Worm (Caenorhabditis elegans) whole organism, young adult: ENCODE data around the gene erfa-1.

Experiments
- B0336.3 ChIP-seq: fragments of 200-800 bp; sonication (Bioruptor generic); IDR thresholded peaks from 2 replicates; pipeline ENCODE4 v1.3.6; 2022; ENCODE audit warnings: missing genetic modification characterization, missing compliant biosample characterization
- C06A6.2 ChIP-seq: fragments of 200-800 bp; sonication (Bioruptor generic); conservative IDR thresholded peaks from 2 replicates; pipeline ENCODE4 v1.3.6; 2022; ENCODE audit warnings: missing genetic modification characterization, missing compliant biosample characterization
- F22D6.2 ChIP-seq: sonication (generic microtip); optimal IDR thresholded peaks from 2 replicates; lab custom pipeline; 2016; ENCODE audit warnings: mild to moderate bottlenecking, missing genetic modification characterization, missing compliant biosample characterization
- F49E8.2 ChIP-seq: sonication (generic microtip); optimal IDR thresholded peaks from 3 replicates; lab custom pipeline; 2017; ENCODE audit warnings: missing genetic modification characterization, mild to moderate bottlenecking, missing compliant biosample characterization, antibody characterized with exemption, moderate library complexity; ENCODE audit not compliant: insufficient read depth
- F57C9.4 ChIP-seq: sonication (generic microtip); optimal IDR thresholded peaks from 2 replicates; lab custom pipeline; 2017; ENCODE audit warnings: mild to moderate bottlenecking, missing genetic modification characterization, missing compliant biosample characterization
- Y53F4B.3 ChIP-seq: fragments of 200-800 bp; sonication (Bioruptor generic); IDR thresholded peaks from 2 replicates; pipeline ENCODE4 v1.3.6; 2022; ENCODE audit warnings: missing genetic modification reagents, missing genetic modification characterization, missing compliant biosample characterization
- ZK185.1 ChIP-seq: sonication (generic microtip); optimal IDR thresholded peaks from 2 replicates; lab custom pipeline; 2016; ENCODE audit warnings: mild to moderate bottlenecking, missing genetic modification characterization, missing compliant biosample characterization; ENCODE audit not compliant: poor library complexity, severe bottlenecking
- aptf-2 ChIP-seq: fragments of 200-800 bp; sonication (Bioruptor generic); conservative IDR thresholded peaks from 2 replicates; pipeline ENCODE4 v1.3.6; 2022; ENCODE audit warnings: missing genetic modification reagents, missing genetic modification characterization, missing compliant biosample characterization
- aptf-3 ChIP-seq: fragments of 200-800 bp; sonication (Bioruptor generic); IDR thresholded peaks from 2 replicates; pipeline ENCODE4 v1.3.6; 2022; ENCODE audit warnings: missing genetic modification characterization, missing compliant biosample characterization
- attf-3 ChIP-seq: fragments of 200-800 bp; sonication (Bioruptor generic); conservative IDR thresholded peaks from 2 replicates; pipeline ENCODE4 v1.3.6; 2022; ENCODE audit warnings: missing genetic modification reagents, missing genetic modification characterization, missing compliant biosample characterization
- attf-5 ChIP-seq: fragments of 200-800 bp; sonication (Bioruptor generic); optimal IDR thresholded peaks from 2 replicates; lab custom pipeline; 2018; ENCODE audit warnings: mild to moderate bottlenecking, missing genetic modification characterization, missing compliant biosample characterization
- bed-1 ChIP-seq: fragments of 200-800 bp; sonication (Bioruptor generic); IDR thresholded peaks from 2 replicates; pipeline ENCODE4 v1.3.6; 2022; ENCODE audit warnings: missing genetic modification reagents, missing genetic modification characterization, missing compliant biosample characterization
- bed-2 ChIP-seq: fragments of 200-800 bp; sonication (Bioruptor generic); IDR thresholded peaks from 2 replicates; pipeline ENCODE4 v1.3.6; 2022; ENCODE audit warnings: missing genetic modification reagents, missing genetic modification characterization, missing compliant biosample characterization
- ccch-3 ChIP-seq: fragments of 200-800 bp; sonication (Bioruptor generic); optimal IDR thresholded peaks from 2 replicates; lab custom pipeline; 2018; ENCODE audit warnings: mild to moderate bottlenecking, missing genetic modification characterization, missing compliant biosample characterization
- die-1 ChIP-seq: sonication (generic microtip); optimal IDR thresholded peaks from 2 replicates; lab custom pipeline; 2016; ENCODE audit warnings: missing genotype, mild to moderate bottlenecking, missing genetic modification characterization, missing compliant biosample characterization
- dox-1 ChIP-seq: fragments of 200-800 bp; sonication (Bioruptor generic); IDR thresholded peaks from 2 replicates; pipeline ENCODE4 v1.3.6; 2022; ENCODE audit warnings: missing genetic modification reagents, missing genetic modification characterization, missing compliant biosample characterization
- dpl-1 ChIP-seq: fragments of 150-350 bp; optimal IDR thresholded peaks from 2 replicates; lab custom pipeline; 2014; ENCODE audit warnings: missing biosample characterization, missing genetic modification reagents, missing genetic modification characterization
- ekl-4 ChIP-seq: fragments of 200-800 bp; sonication (Bioruptor generic); IDR thresholded peaks from 2 replicates; pipeline ENCODE4 v1.3.6; 2022; ENCODE audit warnings: missing genetic modification reagents, missing genetic modification characterization, missing compliant biosample characterization
- ets-4 ChIP-seq: fragments of 200-800 bp; sonication (Bioruptor generic); optimal IDR thresholded peaks from 2 replicates; lab custom pipeline; 2018; ENCODE audit warnings: mild to moderate bottlenecking, missing genetic modification characterization, missing compliant biosample characterization
- fkh-3 ChIP-seq: sonication (generic microtip); optimal IDR thresholded peaks from 2 replicates; lab custom pipeline; 2016; ENCODE audit warnings: mild to moderate bottlenecking, missing genetic modification characterization, missing compliant biosample characterization
- hlh-26 ChIP-seq: fragments of 200-800 bp; sonication (Bioruptor generic); conservative IDR thresholded peaks from 2 replicates; pipeline ENCODE4 v1.3.6; 2022; ENCODE audit warnings: missing genetic modification reagents, missing genetic modification characterization, missing compliant biosample characterization
- hmg-1.2 ChIP-seq: fragments of 200-800 bp; sonication (Bioruptor generic); IDR thresholded peaks from 2 replicates; pipeline ENCODE4 v1.3.6; 2022; ENCODE audit warnings: missing genetic modification reagents, missing genetic modification characterization, missing compliant biosample characterization
- let-526 ChIP-seq: fragments of 200-800 bp; sonication (Bioruptor generic); IDR thresholded peaks from 2 replicates; pipeline ENCODE4 v1.3.6; 2022; ENCODE audit warnings: missing genetic modification reagents, missing genetic modification characterization, missing compliant biosample characterization
- let-607 ChIP-seq, 2 experiments: fragments of 200-800 bp in 1 of 2; sonication (Bioruptor generic) in 1 of 2; sonication (generic microtip) in 1 of 2; optimal IDR thresholded peaks; 2 replicates each; lab custom pipeline; 2016 to 2018; ENCODE audit warnings: mild to moderate bottlenecking in 2 of 2, missing compliant biosample characterization in 2 of 2, missing genetic modification characterization in 2 of 2, moderate library complexity in 2 of 2, missing genotype in 1 of 2
- lin-26 ChIP-seq: fragments of 200-800 bp; sonication (Bioruptor generic); IDR thresholded peaks from 2 replicates; pipeline ENCODE4 v1.3.6; 2022; ENCODE audit warnings: missing genetic modification reagents, missing genetic modification characterization, missing compliant biosample characterization
- lin-35 ChIP-seq, 3 experiments: fragments of 150-350 bp in 2 of 3; sonication (generic microtip) in 1 of 3; optimal IDR thresholded peaks; 2 replicates each; lab custom pipeline; 2014 to 2018; ENCODE audit warnings: missing biosample characterization in 3 of 3, missing genetic modification characterization in 3 of 3, missing genetic modification reagents in 3 of 3
- lsl-1 ChIP-seq: fragments of 200-800 bp; sonication (Bioruptor generic); optimal IDR thresholded peaks from 2 replicates; lab custom pipeline; 2018; ENCODE audit warnings: mild to moderate bottlenecking, missing genetic modification characterization, moderate library complexity, missing compliant biosample characterization
- madf-10 ChIP-seq: sonication (generic microtip); optimal IDR thresholded peaks from 2 replicates; lab custom pipeline; 2016; ENCODE audit warnings: mild to moderate bottlenecking, missing genetic modification characterization, missing compliant biosample characterization
- madf-3 ChIP-seq: fragments of 200-800 bp; sonication (Bioruptor generic); IDR thresholded peaks from 2 replicates; pipeline ENCODE4 v1.3.6; 2022; ENCODE audit warnings: missing genetic modification reagents, missing genetic modification characterization, missing compliant biosample characterization
- madf-6 ChIP-seq: fragments of 200-800 bp; sonication (Bioruptor generic); IDR thresholded peaks from 2 replicates; pipeline ENCODE4 v1.3.6; 2022; ENCODE audit warnings: missing genetic modification reagents, missing genetic modification characterization, missing compliant biosample characterization
- mel-28 ChIP-seq: sonication (generic microtip); optimal IDR thresholded peaks from 2 replicates; lab custom pipeline; 2016; ENCODE audit warnings: borderline replicate concordance, mild to moderate bottlenecking, missing genetic modification characterization, missing compliant biosample characterization
- mes-4 ChIP-seq: sonication (generic microtip); optimal IDR thresholded peaks from 2 replicates; lab custom pipeline; 2016; ENCODE audit warnings: missing genotype, missing genetic modification characterization, missing compliant biosample characterization
- mxl-1 ChIP-seq: sonication (generic microtip); optimal IDR thresholded peaks from 2 replicates; lab custom pipeline; 2016; ENCODE audit warnings: missing genetic modification characterization, missing compliant biosample characterization
- nfya-1 ChIP-seq: sonication (generic microtip); optimal IDR thresholded peaks from 2 replicates; lab custom pipeline; 2017; ENCODE audit warnings: antibody characterized with exemption, missing compliant biosample characterization, missing genetic modification characterization, borderline replicate concordance; ENCODE audit not compliant: insufficient read depth
- nhr-179 ChIP-seq: sonication (generic microtip); optimal IDR thresholded peaks from 2 replicates; lab custom pipeline; 2016; ENCODE audit warnings: mild to moderate bottlenecking, missing genetic modification characterization, missing compliant biosample characterization
- nhr-27 ChIP-seq: fragments of 200-800 bp; sonication (Bioruptor generic); optimal IDR thresholded peaks from 2 replicates; lab custom pipeline; 2018; ENCODE audit warnings: mild to moderate bottlenecking, missing genetic modification characterization, moderate library complexity, missing compliant biosample characterization
- rec-8 ChIP-seq, 2 experiments: sonication (generic microtip); optimal IDR thresholded peaks; 2 replicates each; lab custom pipeline; 2016; ENCODE audit warnings: mild to moderate bottlenecking in 2 of 2, missing genetic modification characterization in 2 of 2, missing genetic modification reagents in 2 of 2, missing genotype in 2 of 2, missing biosample characterization in 1 of 2, missing compliant biosample characterization in 1 of 2, moderate library complexity in 1 of 2
- snpc-1.1 ChIP-seq: sonication (generic microtip); optimal IDR thresholded peaks from 2 replicates; lab custom pipeline; 2017; ENCODE audit warnings: missing genetic modification characterization, mild to moderate bottlenecking, missing compliant biosample characterization, antibody characterized with exemption, moderate library complexity, missing genotype, missing genetic modification reagents; ENCODE audit not compliant: insufficient read depth
- snpc-1.3 ChIP-seq: sonication (generic microtip); optimal IDR thresholded peaks from 2 replicates; lab custom pipeline; 2017; ENCODE audit warnings: missing genetic modification characterization, mild to moderate bottlenecking, missing compliant biosample characterization, antibody characterized with exemption, moderate library complexity, missing genotype, missing genetic modification reagents; ENCODE audit not compliant: insufficient read depth
- tbp1 ChIP-seq: fragments of 200-800 bp; sonication (Bioruptor generic); optimal IDR thresholded peaks from 2 replicates; lab custom pipeline; 2018; ENCODE audit warnings: mild to moderate bottlenecking, missing genetic modification characterization, missing compliant biosample characterization
- tbx-9 ChIP-seq: sonication (generic microtip); optimal IDR thresholded peaks from 2 replicates; lab custom pipeline; 2016; ENCODE audit warnings: borderline replicate concordance, missing genetic modification characterization, inconsistent platforms, missing compliant biosample characterization
- xnd-1 ChIP-seq: sonication (generic microtip); optimal IDR thresholded peaks from 2 replicates; lab custom pipeline; 2016; ENCODE audit warnings: missing genotype, missing genetic modification reagents, missing genetic modification characterization, missing compliant biosample characterization
- ztf-28 ChIP-seq: fragments of 200-800 bp; sonication (Bioruptor generic); IDR thresholded peaks from 2 replicates; pipeline ENCODE4 v1.3.6; 2022; ENCODE audit warnings: missing genetic modification reagents, missing genetic modification characterization, missing compliant biosample characterization

Gene erfa-1

ce11 chrV:6438601-6439000 lies 4.7 kb downstream of the erfa-1 start, which contains the start of gene T05H4.4:
Gene T05H4.4, plus strand, starts transcription at chrV:6438901.
- TF ChIP-seq dpl-1 (GFP tag; lab: Kevin White, UChicago) (no peak), C06A6.2 (GFP tag; lab: Robert Waterston, UW) (no peak), mes-4 (tag; lab: Kevin White, UChicago) (no peak), tbx-9 (tag; lab: Kevin White, UChicago) (no peak), lin-35 (GFP tag; optimal IDR thresholded peaks at IDR 0.05; lab: Kevin White, UChicago) (no peak), bed-2 (GFP tag; lab: Robert Waterston, UW) (no peak), aptf-2 (no peak), dox-1 (no peak), Y53F4B.3 (GFP tag; lab: Robert Waterston, UW) (no peak), fkh-3 (tag; lab: Kevin White, UChicago) (no peak), snpc-1.3 (tag; lab: Kevin White, UChicago) (no peak), let-526 (no peak), madf-3 (GFP tag; lab: Robert Waterston, UW) (no peak), ets-4 (GFP tag; lab: Kevin White, UChicago) (no peak), ZK185.1 (no peak)

ce11 chrV:6441613-6442012 lies 7.7 kb downstream of the erfa-1 start, which contains the start of gene T05H4.15:
Gene T05H4.15, minus strand, starts transcription at chrV:6441713.
- TF ChIP-seq aptf-3 (GFP tag; lab: Robert Waterston, UW) (no peak), F57C9.4 (tag; lab: Kevin White, UChicago) (no peak), ekl-4 (GFP tag; lab: Robert Waterston, UW) (no peak), mel-28 (no peak), bed-2 (GFP tag; lab: Robert Waterston, UW) (no peak), hmg-1.2 (GFP tag; lab: Robert Waterston, UW) (no peak), C06A6.2 (GFP tag; lab: Robert Waterston, UW) (no peak), hlh-26 (GFP tag; lab: Robert Waterston, UW) (no peak), B0336.3 (GFP tag; lab: Robert Waterston, UW) (no peak), bed-1 (no peak), tbp1 (GFP tag; lab: Kevin White, UChicago) (no peak), mxl-1 (tag; lab: Kevin White, UChicago) (no peak), Y53F4B.3 (GFP tag; lab: Robert Waterston, UW) (no peak), aptf-2 (no peak), snpc-1.1 (tag; lab: Kevin White, UChicago) (no peak), rec-8 (tag; optimal IDR thresholded peaks at IDR 0.05; lab: Kevin White, UChicago) (no peak), nfya-1 (tag; lab: Kevin White, UChicago) (no peak)

- no peak for TF ChIP-seq bed-1
- no peak for TF ChIP-seq attf-5 (GFP tag; lab: Kevin White, UChicago)
- no peak for TF ChIP-seq F22D6.2 (tag; lab: Kevin White, UChicago)
- TF ChIP-seq madf-6 (GFP tag; lab: Robert Waterston, UW), result no peak
These were observed 8.1 kb downstream of the erfa-1 start, which contains the start of gene T05H4.3 for ce11 chrV:6442037-6442436. Gene T05H4.3, plus strand, starts transcription at chrV:6442337.

ce11 chrV:6448356-6448755 lies 14.4 kb downstream of the erfa-1 start, which contains the start of gene fbxa-196:
Gene fbxa-196, plus strand, starts transcription at chrV:6448656.
- no peak for TF ChIP-seq F49E8.2
- no peak for TF ChIP-seq lsl-1 (GFP tag; lab: Kevin White, UChicago)
- TF ChIP-seq xnd-1 (tag; lab: Kevin White, UChicago), result no peak
- no peak for TF ChIP-seq dox-1
- TF ChIP-seq attf-3 (GFP tag; lab: Robert Waterston, UW), result no peak
- TF ChIP-seq lin-26 (GFP tag; lab: Robert Waterston, UW), result no peak
- no peak for TF ChIP-seq die-1 (tag; lab: Kevin White, UChicago)
- no peak for TF ChIP-seq nhr-179
- no peak for TF ChIP-seq snpc-1.1 (tag; lab: Kevin White, UChicago)
- TF ChIP-seq ccch-3 (GFP tag; lab: Kevin White, UChicago), result no peak
- TF ChIP-seq ztf-28 (GFP tag; lab: Robert Waterston, UW), result no peak
- TF ChIP-seq let-607 (tag; optimal IDR thresholded peaks at IDR 0.05; lab: Kevin White, UChicago), result no peak
- TF ChIP-seq madf-10 (tag; lab: Kevin White, UChicago), result no peak
- TF ChIP-seq nhr-27, result no peak
